Fruit fly (Drosophila melanogaster) whole organism, embryonic: ENCODE results near the gene CG32032.
A peak's percentile ranks its signal among the peaks of the same experiment; 100 is the strongest.

Source experiments
- Adf1 ChIP-seq: fragments of 200-800 bp; sonication (Bioruptor generic); IDR thresholded peaks from 2 replicates; pipeline ENCODE4 v1.3.6; 2022; ENCODE audit warnings: missing biosample characterization, missing genetic modification characterization
- BEAF-32 ChIP-seq: fragments of 200-800 bp; sonication (Bioruptor generic); optimal IDR thresholded peaks from 3 replicates; lab custom pipeline; 2017; ENCODE audit warnings: missing biosample characterization, missing genetic modification characterization, mild to moderate bottlenecking, moderate library complexity, missing genetic modification reagents
- CG10267 ChIP-seq: fragments of 200-800 bp; sonication (Bioruptor generic); optimal IDR thresholded peaks from 2 replicates; lab custom pipeline; 2018; ENCODE audit warnings: missing biosample characterization, mild to moderate bottlenecking, missing genetic modification characterization, moderate library complexity
- CG10274 ChIP-seq: fragments of 200-800 bp; sonication (Bioruptor generic); optimal IDR thresholded peaks from 3 replicates; lab custom pipeline; 2017; ENCODE audit warnings: missing biosample characterization, mild to moderate bottlenecking, missing genetic modification characterization
- CG11247 ChIP-seq: fragments of 200-800 bp; sonication (Bioruptor generic); IDR thresholded peaks from 2 replicates; pipeline ENCODE4 v1.3.6; 2022; ENCODE audit warnings: missing biosample characterization, missing genetic modification characterization
- CG11695 ChIP-seq: fragments of 200-800 bp; sonication (Bioruptor generic); IDR thresholded peaks from 3 replicates; pipeline ENCODE4 v1.3.6; 2022; ENCODE audit warnings: missing biosample characterization, missing genetic modification characterization
- CG12659 ChIP-seq: fragments of 200-800 bp; sonication (Bioruptor generic); optimal IDR thresholded peaks from 3 replicates; lab custom pipeline; 2017; ENCODE audit warnings: mild to moderate bottlenecking, missing biosample characterization, missing genetic modification reagents, missing genetic modification characterization
- CG12942 ChIP-seq: fragments of 200-800 bp; sonication (Bioruptor generic); optimal IDR thresholded peaks from 3 replicates; lab custom pipeline; 2016; ENCODE audit warnings: missing biosample characterization, missing genetic modification characterization
- CG17361 ChIP-seq: fragments of 200-800 bp; sonication (Bioruptor generic); IDR thresholded peaks from 3 replicates; pipeline ENCODE4 v1.3.6; 2022; ENCODE audit warnings: missing biosample characterization, missing genetic modification characterization
- CG1792 ChIP-seq: fragments of 200-800 bp; sonication (Bioruptor generic); optimal IDR thresholded peaks from 2 replicates; lab custom pipeline; 2016; ENCODE audit warnings: missing biosample characterization, missing genetic modification characterization
- CG31224 ChIP-seq: fragments of 200-800 bp; sonication (Bioruptor generic); IDR thresholded peaks from 2 replicates; pipeline ENCODE4 v1.3.6; 2022; ENCODE audit warnings: missing biosample characterization, missing genetic modification characterization
- CG31441 ChIP-seq: fragments of 200-800 bp; sonication (Bioruptor generic); IDR thresholded peaks from 2 replicates; pipeline ENCODE4 v1.3.6; 2022; ENCODE audit warnings: missing biosample characterization, missing genetic modification characterization
- CG32772 ChIP-seq: fragments of 200-800 bp; sonication (Bioruptor generic); IDR thresholded peaks from 2 replicates; pipeline ENCODE4 v1.3.6; 2022; ENCODE audit warnings: missing biosample characterization, missing genetic modification characterization
- CG3407 ChIP-seq: fragments of 200-800 bp; sonication (Bioruptor generic); optimal IDR thresholded peaks from 2 replicates; lab custom pipeline; 2018; ENCODE audit warnings: missing biosample characterization, mild to moderate bottlenecking, missing genetic modification characterization
- CG4854 ChIP-seq: fragments of 200-800 bp; sonication (Bioruptor generic); optimal IDR thresholded peaks from 2 replicates; lab custom pipeline; 2016; ENCODE audit warnings: missing biosample characterization, missing genetic modification characterization, inconsistent platforms
- CG5180 ChIP-seq: fragments of 200-800 bp; sonication (Bioruptor generic); optimal IDR thresholded peaks from 3 replicates; lab custom pipeline; 2017; ENCODE audit warnings: missing biosample characterization, missing genetic modification characterization, mild to moderate bottlenecking, moderate library complexity, missing genetic modification reagents
- CG6254 ChIP-seq: fragments of 200-800 bp; sonication (Bioruptor generic); optimal IDR thresholded peaks from 3 replicates; lab custom pipeline; 2017; ENCODE audit warnings: mild to moderate bottlenecking, missing biosample characterization, missing genetic modification reagents, missing genetic modification characterization
- CG6813 ChIP-seq: fragments of 200-800 bp; sonication (Bioruptor generic); optimal IDR thresholded peaks from 2 replicates; lab custom pipeline; 2017; ENCODE audit warnings: missing biosample characterization, missing genetic modification characterization, mild to moderate bottlenecking, moderate library complexity, missing genetic modification reagents
- CG9215 ChIP-seq: fragments of 200-800 bp; sonication (Bioruptor generic); IDR thresholded peaks from 2 replicates; pipeline ENCODE4 v1.3.6; 2022; ENCODE audit warnings: missing biosample characterization, missing genetic modification characterization
- CoRest ChIP-seq: fragments of 200-800 bp; sonication (Bioruptor generic); optimal IDR thresholded peaks from 3 replicates; lab custom pipeline; 2018; ENCODE audit warnings: missing biosample characterization, mild to moderate bottlenecking, missing genetic modification characterization, moderate library complexity
- Deaf1 ChIP-seq: fragments of 200-800 bp; optimal IDR thresholded peaks from 3 replicates; lab custom pipeline; 2019; ENCODE audit warnings: missing biosample characterization, mild to moderate bottlenecking, missing genetic modification characterization, moderate library complexity
- Dp ChIP-seq: fragments of 200-800 bp; sonication (Bioruptor generic); optimal IDR thresholded peaks from 2 replicates; lab custom pipeline; 2018; ENCODE audit warnings: missing biosample characterization, mild to moderate bottlenecking, missing genetic modification characterization, moderate library complexity
- E2f1 ChIP-seq: fragments of 200-800 bp; sonication (Bioruptor generic); IDR thresholded peaks from 2 replicates; pipeline ENCODE4 v1.3.6; 2022; ENCODE audit warnings: missing biosample characterization, missing genetic modification characterization
- ERR ChIP-seq: fragments of 200-800 bp; sonication (Bioruptor generic); optimal IDR thresholded peaks from 2 replicates; lab custom pipeline; 2016; ENCODE audit warnings: missing biosample characterization, missing genetic modification characterization
- HHEX ChIP-seq: fragments of 200-800 bp; sonication (Bioruptor generic); optimal IDR thresholded peaks from 3 replicates; lab custom pipeline; 2017; ENCODE audit warnings: missing biosample characterization, mild to moderate bottlenecking, missing genetic modification characterization, missing genetic modification reagents
- Nf-YC ChIP-seq: fragments of 200-800 bp; optimal IDR thresholded peaks from 3 replicates; lab custom pipeline; 2019; ENCODE audit warnings: missing biosample characterization, mild to moderate bottlenecking, missing genetic modification characterization, moderate library complexity
- Oli ChIP-seq: fragments of 200-800 bp; sonication (Bioruptor generic); optimal IDR thresholded peaks from 2 replicates; lab custom pipeline; 2018; ENCODE audit warnings: missing biosample characterization, mild to moderate bottlenecking, missing genetic modification characterization, moderate library complexity
- Sox100B ChIP-seq: fragments of 200-800 bp; sonication (Bioruptor generic); optimal IDR thresholded peaks from 3 replicates; lab custom pipeline; 2018; ENCODE audit warnings: missing biosample characterization, mild to moderate bottlenecking, missing genetic modification characterization
- ab ChIP-seq: fragments of 200-800 bp; sonication (Bioruptor generic); optimal IDR thresholded peaks from 2 replicates; lab custom pipeline; 2016; ENCODE audit warnings: missing biosample characterization, missing genetic modification characterization
- ase ChIP-seq: fragments of 200-800 bp; sonication (Bioruptor generic); IDR thresholded peaks from 3 replicates; pipeline ENCODE4 v1.3.6; 2022; ENCODE audit warnings: missing biosample characterization, missing genetic modification characterization
- az2 ChIP-seq: fragments of 200-800 bp; sonication (Bioruptor generic); optimal IDR thresholded peaks from 3 replicates; lab custom pipeline; 2016; ENCODE audit warnings: missing biosample characterization, missing genetic modification characterization
- bbx ChIP-seq: fragments of 200-800 bp; sonication (Bioruptor generic); IDR thresholded peaks from 2 replicates; pipeline ENCODE4 v1.3.6; 2022; ENCODE audit warnings: missing biosample characterization, missing genetic modification characterization; ENCODE audit not compliant: partially characterized antibody
- br ChIP-seq: fragments of >200 bp; optimal IDR thresholded peaks from 2 replicates; lab custom pipeline; 2017
- cad ChIP-seq: fragments of >200 bp; optimal IDR thresholded peaks from 2 replicates; lab custom pipeline; 2017; ENCODE audit warnings: missing biosample characterization, missing genetic modification characterization
- en ChIP-seq: fragments of 200-800 bp; sonication (Bioruptor generic); optimal IDR thresholded peaks from 2 replicates; lab custom pipeline; 2016; ENCODE audit warnings: missing biosample characterization, missing genetic modification characterization
- exex ChIP-seq: fragments of 200-800 bp; sonication (Bioruptor generic); optimal IDR thresholded peaks from 4 replicates; lab custom pipeline; 2018; ENCODE audit warnings: missing biosample characterization, mild to moderate bottlenecking, missing genetic modification characterization, moderate library complexity
- ftz-f1 ChIP-seq: fragments of 200-800 bp; sonication (Bioruptor generic); optimal IDR thresholded peaks from 2 replicates; lab custom pipeline; 2016; ENCODE audit warnings: missing biosample characterization, missing genetic modification characterization
- gsb ChIP-seq: fragments of 200-800 bp; sonication (Bioruptor generic); IDR thresholded peaks from 2 replicates; pipeline ENCODE4 v1.3.6; 2022; ENCODE audit warnings: missing biosample characterization, missing genetic modification characterization
- gsb-n ChIP-seq: fragments of 200-800 bp; sonication (Bioruptor generic); optimal IDR thresholded peaks from 3 replicates; lab custom pipeline; 2018; ENCODE audit warnings: missing biosample characterization, mild to moderate bottlenecking, missing genetic modification characterization
- insv ChIP-seq, 2 experiments: fragments of 200-800 bp; sonication (Bioruptor generic); optimal IDR thresholded peaks; 3 replicates each; lab custom pipeline; 2016 to 2018; ENCODE audit warnings: missing biosample characterization in 2 of 2, missing genetic modification characterization in 2 of 2
- otp ChIP-seq: fragments of 200-800 bp; sonication (Bioruptor generic); IDR thresholded peaks from 3 replicates; pipeline ENCODE4, ENCODE4 v1.3.6; 2022; ENCODE audit warnings: missing biosample characterization, missing genetic modification characterization
- pros ChIP-seq: fragments of 200-800 bp; sonication (Bioruptor generic); optimal IDR thresholded peaks from 3 replicates; lab custom pipeline; 2019; ENCODE audit warnings: missing biosample characterization, mild to moderate bottlenecking, missing genetic modification characterization, moderate library complexity
- repo ChIP-seq: fragments of 200-800 bp; sonication (Bioruptor generic); optimal IDR thresholded peaks from 2 replicates; lab custom pipeline; 2016; ENCODE audit warnings: missing biosample characterization, missing genetic modification characterization
- tap ChIP-seq: fragments of 200-800 bp; optimal IDR thresholded peaks from 3 replicates; lab custom pipeline; 2019; ENCODE audit warnings: missing biosample characterization, mild to moderate bottlenecking, missing genetic modification characterization, moderate library complexity
- tgo ChIP-seq: fragments of 200-800 bp; sonication (Bioruptor generic); IDR thresholded peaks from 3 replicates; pipeline ENCODE4 v1.3.6; 2022; ENCODE audit warnings: missing biosample characterization, missing genetic modification characterization
- tio ChIP-seq: fragments of 200-800 bp; sonication (Bioruptor generic); optimal IDR thresholded peaks from 2 replicates; lab custom pipeline; 2017; ENCODE audit warnings: missing biosample characterization, missing genetic modification characterization, inconsistent platforms
- tll ChIP-seq, 2 experiments: fragments of 200-800 bp in 1 of 2; fragments of >200 bp in 1 of 2; sonication (Bioruptor generic) in 1 of 2; optimal IDR thresholded peaks; 2 replicates each; lab custom pipeline; 2017 to 2019; ENCODE audit warnings: missing biosample characterization in 2 of 2, missing genetic modification characterization in 2 of 2, mild to moderate bottlenecking in 1 of 2, moderate library complexity in 1 of 2
- usp ChIP-seq: fragments of >200 bp; optimal IDR thresholded peaks from 2 replicates; lab custom pipeline; 2017; ENCODE audit warnings: missing biosample characterization, missing genetic modification characterization
- vfl ChIP-seq: fragments of 200-800 bp; sonication (Bioruptor generic); optimal IDR thresholded peaks from 2 replicates; lab custom pipeline; 2016; ENCODE audit warnings: missing biosample characterization, missing genetic modification characterization
- zfh2 ChIP-seq: fragments of 200-800 bp; sonication (Bioruptor generic); optimal IDR thresholded peaks from 2 replicates; lab custom pipeline; 2016; ENCODE audit warnings: missing biosample characterization, missing genetic modification characterization

CG32032 gene

DNA sequence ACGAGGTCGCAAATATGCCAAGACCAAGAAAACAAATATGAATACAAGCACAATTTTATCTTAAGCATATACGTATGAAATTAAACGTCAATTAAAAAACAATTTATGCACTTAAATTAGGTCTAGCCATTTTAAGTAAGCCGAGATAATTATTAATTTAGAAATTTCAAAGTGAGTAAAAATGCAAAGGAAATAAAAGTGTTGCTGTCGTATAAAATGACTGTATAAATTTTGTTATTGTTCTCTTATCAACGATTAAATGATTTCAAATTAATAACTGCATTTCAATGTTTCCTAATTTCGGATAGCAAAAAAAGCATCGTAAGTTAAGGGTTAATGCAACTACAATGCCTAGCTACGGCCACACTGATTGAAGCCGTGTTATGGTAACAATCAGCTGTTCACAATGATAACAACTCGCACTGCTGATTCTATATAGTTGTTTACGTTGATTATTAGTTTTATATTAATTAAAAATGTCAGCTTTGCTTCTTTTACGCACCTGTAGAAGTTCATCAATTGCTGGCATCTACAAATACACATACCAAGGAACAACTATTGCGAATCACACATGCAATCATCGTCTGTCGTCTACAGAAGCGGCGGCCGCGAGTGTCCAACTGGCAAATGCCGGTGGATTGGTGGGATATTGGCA, 20.0 kb upstream of the CG32032 start, which contains the start of the genes CG4911 and CG4942 (continued):
- TF ChIP-seq en (GFP tag; lab: Kevin White, UChicago) (no peak), tap (tag; lab: Kevin White, UChicago) (no peak), CG12659 (GFP tag; lab: Kevin White, UChicago) (peak; percentile 74), tgo (GFP tag; lab: Robert Waterston, UW) (peak; percentile 49; the same call in 1 of the 3 replicates), CG6813 (no peak), tll (GFP tag; optimal IDR thresholded peaks at IDR 0.05; lab: Kevin White, UChicago) (no peak), CG17361 (GFP tag; lab: Robert Waterston, UW) (peak; percentile 88), CG1792 (GFP tag; lab: Kevin White, UChicago) (peak; percentile 6), pros (GFP tag; lab: Kevin White, UChicago) (no peak), gsb-n (tag; lab: Kevin White, UChicago) (no peak), CG3407 (no peak), Deaf1 (tag; lab: Kevin White, UChicago) (peak; percentile 28), vfl (no peak), zfh2 (peak; percentile 56), ab (GFP tag; lab: Kevin White, UChicago) (peak; percentile 29), otp (GFP tag; lab: Robert Waterston, UW) (no peak), CG31224 (GFP tag; lab: Robert Waterston, UW) (peak; percentile 46; the same call in 1 of the 2 replicates), CoRest (peak; percentile 89), br (no peak), ftz-f1 (peak; percentile 67), Nf-YC (tag; lab: Kevin White, UChicago) (peak; percentile 73), CG4854 (GFP tag; lab: Kevin White, UChicago) (peak; percentile 24), az2 (GFP tag; lab: Kevin White, UChicago) (peak; percentile 78), usp (GFP tag; lab: Kevin White, UChicago) (no peak), CG5180 (peak; percentile 19), CG9215 (GFP tag; lab: Robert Waterston, UW) (peak; percentile 71), HHEX (peak; percentile 40), Sox100B (peak; percentile 60), CG12942 (GFP tag; lab: Kevin White, UChicago) (peak; percentile 39), Dp (GFP tag; lab: Kevin White, UChicago) (peak; percentile 1), BEAF-32 (peak; percentile 49), gsb (no peak), E2f1 (peak; percentile 57), ERR (peak; percentile 8), repo (peak; percentile 10), CG11247 (GFP tag; lab: Robert Waterston, UW) (peak; percentile 68), CG10267 (tag; lab: Kevin White, UChicago) (peak; percentile 41), cad (GFP tag; lab: Kevin White, UChicago) (no peak), insv (GFP tag; optimal IDR thresholded peaks at IDR 0.05; lab: Kevin White, UChicago) (no peak), ase (GFP tag; lab: Robert Waterston, UW) (peak; percentile 65; the same call in 2 of the 3 replicates), Adf1 (peak; percentile 19; the same call in 1 of the 2 replicates), CG32772 (GFP tag; lab: Robert Waterston, UW) (no peak; the same call in 1 of the 2 replicates), tio (peak; percentile 66), CG31441 (peak; percentile 71), CG11695 (GFP tag; lab: Robert Waterston, UW) (no peak), exex (peak; percentile 40), bbx (GFP tag; lab: Robert Waterston, UW) (no peak), Oli (tag; lab: Kevin White, UChicago) (peak; percentile 72), CG6254 (GFP tag; lab: Kevin White, UChicago) (no peak), CG10274 (GFP tag; lab: Kevin White, UChicago) (no peak)
